Worm (Caenorhabditis elegans) whole organism, young adult: ENCODE measurements around the gene best-12.

Source experiments
- B0035.1 ChIP-seq: sonication (generic microtip); optimal IDR thresholded peaks from 2 replicates; lab custom pipeline; 2016; ENCODE audit warnings: missing genetic modification characterization, mild to moderate bottlenecking, missing compliant biosample characterization, missing genotype, missing genetic modification reagents
- F33H1.4 ChIP-seq: fragments of 200-800 bp; sonication (Bioruptor generic); IDR thresholded peaks from 2 replicates; pipeline ENCODE4 v1.3.6; 2022; ENCODE audit warnings: missing genetic modification reagents, missing genetic modification characterization, missing compliant biosample characterization
- F39B2.1 ChIP-seq: fragments of 200-800 bp; sonication (Bioruptor generic); IDR thresholded peaks from 2 replicates; pipeline ENCODE4 v1.3.6; 2022; ENCODE audit warnings: missing genetic modification reagents, missing genetic modification characterization, missing compliant biosample characterization
- F49E8.2 ChIP-seq: sonication (generic microtip); optimal IDR thresholded peaks from 3 replicates; lab custom pipeline; 2017; ENCODE audit warnings: missing genetic modification characterization, mild to moderate bottlenecking, missing compliant biosample characterization, antibody characterized with exemption, moderate library complexity; ENCODE audit not compliant: insufficient read depth
- F52B5.7 ChIP-seq: sonication (generic microtip); optimal IDR thresholded peaks from 2 replicates; lab custom pipeline; 2016; ENCODE audit warnings: mild to moderate bottlenecking, missing genetic modification characterization, missing compliant biosample characterization
- K11D2.4 ChIP-seq: fragments of 200-800 bp; sonication (Bioruptor generic); IDR thresholded peaks from 2 replicates; pipeline ENCODE4 v1.3.6; 2022; ENCODE audit warnings: missing genetic modification reagents, missing genetic modification characterization, missing compliant biosample characterization
- K12H6.12 ChIP-seq: fragments of 200-800 bp; sonication (Bioruptor generic); optimal IDR thresholded peaks from 2 replicates; lab custom pipeline; 2018; ENCODE audit warnings: mild to moderate bottlenecking, missing genetic modification characterization, missing compliant biosample characterization
- Y53G8AR.9 ChIP-seq: fragments of 200-800 bp; sonication (Bioruptor generic); conservative IDR thresholded peaks from 2 replicates; pipeline ENCODE4 v1.3.6; 2022; ENCODE audit warnings: missing genetic modification reagents, missing genetic modification characterization, missing compliant biosample characterization
- Y79H2A.3 ChIP-seq: fragments of 200-800 bp; sonication (Bioruptor generic); conservative IDR thresholded peaks from 2 replicates; pipeline ENCODE4 v1.3.6; 2022; ENCODE audit warnings: missing genetic modification reagents, missing genetic modification characterization, missing compliant biosample characterization
- atf-7 ChIP-seq: sonication (generic microtip); optimal IDR thresholded peaks from 2 replicates; lab custom pipeline; 2017; ENCODE audit warnings: mild to moderate bottlenecking, missing genetic modification characterization, missing compliant biosample characterization
- athp-1 ChIP-seq: sonication (generic microtip); optimal IDR thresholded peaks from 2 replicates; lab custom pipeline; 2017; ENCODE audit warnings: mild to moderate bottlenecking, missing genetic modification characterization, missing compliant biosample characterization
- attf-5 ChIP-seq: fragments of 200-800 bp; sonication (Bioruptor generic); optimal IDR thresholded peaks from 2 replicates; lab custom pipeline; 2018; ENCODE audit warnings: mild to moderate bottlenecking, missing genetic modification characterization, missing compliant biosample characterization
- attf-6 ChIP-seq: fragments of 200-800 bp; sonication (Bioruptor generic); IDR thresholded peaks from 2 replicates; pipeline ENCODE4 v1.3.6; 2022; ENCODE audit warnings: missing genetic modification reagents, missing genetic modification characterization, missing compliant biosample characterization
- bed-2 ChIP-seq: fragments of 200-800 bp; sonication (Bioruptor generic); IDR thresholded peaks from 2 replicates; pipeline ENCODE4 v1.3.6; 2022; ENCODE audit warnings: missing genetic modification reagents, missing genetic modification characterization, missing compliant biosample characterization
- ccch-3 ChIP-seq: fragments of 200-800 bp; sonication (Bioruptor generic); optimal IDR thresholded peaks from 2 replicates; lab custom pipeline; 2018; ENCODE audit warnings: mild to moderate bottlenecking, missing genetic modification characterization, missing compliant biosample characterization
- ceh-100 ChIP-seq: fragments of 200-800 bp; sonication (Bioruptor generic); IDR thresholded peaks from 2 replicates; pipeline ENCODE4 v1.3.6; 2022; ENCODE audit warnings: missing genetic modification reagents, missing genetic modification characterization, missing compliant biosample characterization
- ceh-27 ChIP-seq: fragments of 200-800 bp; sonication (Bioruptor generic); optimal IDR thresholded peaks from 2 replicates; lab custom pipeline; 2018; ENCODE audit warnings: mild to moderate bottlenecking, missing genetic modification characterization, moderate library complexity, missing compliant biosample characterization
- ceh-40 ChIP-seq: fragments of 200-800 bp; sonication (Bioruptor generic); IDR thresholded peaks from 2 replicates; pipeline ENCODE4 v1.3.6; 2022; ENCODE audit warnings: missing genetic modification characterization, missing compliant biosample characterization
- ceh-58 ChIP-seq: fragments of 200-800 bp; sonication (Bioruptor generic); IDR thresholded peaks from 2 replicates; pipeline ENCODE4 v1.3.6; 2022; ENCODE audit warnings: missing genetic modification characterization, missing compliant biosample characterization
- ceh-91 ChIP-seq: fragments of 200-800 bp; sonication (Bioruptor generic); IDR thresholded peaks from 2 replicates; pipeline ENCODE4 v1.3.6; 2022; ENCODE audit warnings: missing genetic modification reagents, missing genetic modification characterization, missing compliant biosample characterization
- dpl-1 ChIP-seq: fragments of 150-350 bp; optimal IDR thresholded peaks from 2 replicates; lab custom pipeline; 2014; ENCODE audit warnings: missing biosample characterization, missing genetic modification reagents, missing genetic modification characterization
- efl-1 ChIP-seq: fragments of 150-350 bp; optimal IDR thresholded peaks from 2 replicates; lab custom pipeline; 2014; ENCODE audit warnings: missing biosample characterization, missing genetic modification reagents, missing genetic modification characterization
- him-1 ChIP-seq: sonication (generic microtip); optimal IDR thresholded peaks from 2 replicates; lab custom pipeline; 2016; ENCODE audit warnings: missing genotype, missing genetic modification reagents, missing genetic modification characterization, missing compliant biosample characterization
- hlh-12 ChIP-seq: sonication (generic microtip); optimal IDR thresholded peaks from 2 replicates; lab custom pipeline; 2016; ENCODE audit warnings: missing genetic modification characterization, missing compliant biosample characterization
- hlh-26 ChIP-seq: fragments of 200-800 bp; sonication (Bioruptor generic); conservative IDR thresholded peaks from 2 replicates; pipeline ENCODE4 v1.3.6; 2022; ENCODE audit warnings: missing genetic modification reagents, missing genetic modification characterization, missing compliant biosample characterization
- hsf-1 ChIP-seq: fragments of 200-800 bp; sonication (Bioruptor generic); IDR thresholded peaks from 2 replicates; pipeline ENCODE4 v1.3.6; 2022; ENCODE audit warnings: missing genetic modification reagents, missing genetic modification characterization, missing compliant biosample characterization
- lin-40 ChIP-seq: sonication (generic microtip); optimal IDR thresholded peaks from 2 replicates; lab custom pipeline; 2016; ENCODE audit warnings: missing genetic modification characterization, mild to moderate bottlenecking, missing compliant biosample characterization, missing genotype, missing genetic modification reagents
- lsl-1 ChIP-seq: fragments of 200-800 bp; sonication (Bioruptor generic); optimal IDR thresholded peaks from 2 replicates; lab custom pipeline; 2018; ENCODE audit warnings: mild to moderate bottlenecking, missing genetic modification characterization, moderate library complexity, missing compliant biosample characterization
- madf-6 ChIP-seq: fragments of 200-800 bp; sonication (Bioruptor generic); IDR thresholded peaks from 2 replicates; pipeline ENCODE4 v1.3.6; 2022; ENCODE audit warnings: missing genetic modification reagents, missing genetic modification characterization, missing compliant biosample characterization
- madf-8 ChIP-seq: fragments of 200-800 bp; sonication (Bioruptor generic); conservative IDR thresholded peaks from 2 replicates; pipeline ENCODE4 v1.3.6; 2022; ENCODE audit warnings: missing genetic modification reagents, missing genetic modification characterization, missing compliant biosample characterization
- mes-4 ChIP-seq: sonication (generic microtip); optimal IDR thresholded peaks from 2 replicates; lab custom pipeline; 2016; ENCODE audit warnings: missing genotype, missing genetic modification characterization, missing compliant biosample characterization
- nfya-2 ChIP-seq: fragments of 200-800 bp; sonication (Bioruptor generic); IDR thresholded peaks from 2 replicates; pipeline ENCODE4 v1.3.6; 2022; ENCODE audit warnings: missing genetic modification reagents, missing genetic modification characterization, missing compliant biosample characterization
- nfyb-1 ChIP-seq: fragments of 200-800 bp; sonication (Bioruptor generic); IDR thresholded peaks from 2 replicates; pipeline ENCODE4 v1.3.6; 2022; ENCODE audit warnings: missing genetic modification reagents, missing genetic modification characterization, missing compliant biosample characterization
- nhr-120 ChIP-seq: fragments of 200-800 bp; sonication (Bioruptor generic); IDR thresholded peaks from 2 replicates; pipeline ENCODE4 v1.3.6; 2022; ENCODE audit warnings: missing genetic modification characterization, missing compliant biosample characterization
- nhr-179 ChIP-seq: sonication (generic microtip); optimal IDR thresholded peaks from 2 replicates; lab custom pipeline; 2016; ENCODE audit warnings: mild to moderate bottlenecking, missing genetic modification characterization, missing compliant biosample characterization
- nhr-80 ChIP-seq: sonication (generic microtip); optimal IDR thresholded peaks from 2 replicates; lab custom pipeline; 2016; ENCODE audit warnings: missing genetic modification characterization, missing compliant biosample characterization
- pbrm-1 ChIP-seq: fragments of 200-800 bp; sonication (Bioruptor generic); IDR thresholded peaks from 2 replicates; pipeline ENCODE4 v1.3.6; 2022; ENCODE audit warnings: missing genetic modification reagents, missing genetic modification characterization, missing compliant biosample characterization
- rcor-1 ChIP-seq: fragments of 200-800 bp; sonication (Bioruptor generic); IDR thresholded peaks from 2 replicates; pipeline ENCODE4 v1.3.6; 2022; ENCODE audit warnings: missing genetic modification reagents, missing genetic modification characterization, missing compliant biosample characterization
- rec-8 ChIP-seq, 2 experiments: sonication (generic microtip); optimal IDR thresholded peaks; 2 replicates each; lab custom pipeline; 2016; ENCODE audit warnings: mild to moderate bottlenecking in 2 of 2, missing genetic modification characterization in 2 of 2, missing genetic modification reagents in 2 of 2, missing genotype in 2 of 2, missing biosample characterization in 1 of 2, missing compliant biosample characterization in 1 of 2, moderate library complexity in 1 of 2
- repo-1 ChIP-seq: sonication (generic microtip); optimal IDR thresholded peaks from 2 replicates; lab custom pipeline; 2017; ENCODE audit warnings: mild to moderate bottlenecking, missing genetic modification characterization, missing compliant biosample characterization
- rpc-1 ChIP-seq, 2 experiments: fragments of 150-350 bp in 1 of 2; sonication (generic microtip) in 1 of 2; optimal IDR thresholded peaks; 2 replicates each; lab custom pipeline; 2014 to 2018; ENCODE audit warnings: missing biosample characterization in 1 of 2, missing genetic modification characterization in 1 of 2, missing genetic modification reagents in 1 of 2, missing genotype in 1 of 2
- snpc-3.4 ChIP-seq: sonication (generic microtip); optimal IDR thresholded peaks from 2 replicates; lab custom pipeline; 2017; ENCODE audit warnings: missing genetic modification characterization, mild to moderate bottlenecking, missing compliant biosample characterization, antibody characterized with exemption, moderate library complexity, missing genotype, missing genetic modification reagents
- unc-62 ChIP-seq: fragments of 150-350 bp; optimal IDR thresholded peaks from 2 replicates; lab custom pipeline; 2014; ENCODE audit warnings: missing biosample characterization, missing genetic modification reagents, missing genetic modification characterization
- ztf-22 ChIP-seq: fragments of 200-800 bp; sonication (Bioruptor generic); optimal IDR thresholded peaks from 2 replicates; lab custom pipeline; 2018; ENCODE audit warnings: mild to moderate bottlenecking, missing genetic modification characterization, moderate library complexity, missing compliant biosample characterization
- ztf-28 ChIP-seq: fragments of 200-800 bp; sonication (Bioruptor generic); IDR thresholded peaks from 2 replicates; pipeline ENCODE4 v1.3.6; 2022; ENCODE audit warnings: missing genetic modification reagents, missing genetic modification characterization, missing compliant biosample characterization
- ztf-3 ChIP-seq: fragments of 200-800 bp; sonication (Bioruptor generic); optimal IDR thresholded peaks from 2 replicates; lab custom pipeline; 2018; ENCODE audit warnings: mild to moderate bottlenecking, missing genetic modification characterization, missing compliant biosample characterization

best-12 gene

DNA sequence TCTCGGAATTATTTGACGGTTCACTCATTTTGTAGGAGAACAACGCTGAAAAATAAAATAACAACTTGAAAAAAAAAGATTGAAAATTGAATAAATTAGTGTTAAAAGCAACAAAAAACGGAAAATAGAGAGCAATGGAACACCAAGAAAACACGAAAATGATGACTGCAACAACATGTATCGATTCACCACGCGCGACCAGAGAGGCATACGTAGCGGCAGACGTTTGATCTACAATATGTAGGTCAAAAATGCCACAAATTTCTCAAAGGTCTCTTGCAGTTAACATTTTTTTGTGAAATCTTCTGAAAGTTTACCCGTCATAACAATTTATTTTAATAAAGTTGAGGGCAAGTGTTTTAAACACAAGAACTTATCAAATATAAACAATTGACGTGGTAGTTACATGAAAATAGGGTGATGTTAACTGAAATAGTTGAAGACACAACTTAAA lies 7.8 kb downstream of the best-12 start, which contains the start of gene F14H3.5:
TSS of gene F14H3.5 (minus strand) at position 51 of the 454 bp plus-strand sequence.
- TF ChIP-seq efl-1, result peak; percentile 69
- no peak for TF ChIP-seq mes-4 (tag; lab: Kevin White, UChicago)
- TF ChIP-seq madf-6 (GFP tag; lab: Robert Waterston, UW), result peak; percentile 71
- TF ChIP-seq snpc-3.4 (tag; lab: Kevin White, UChicago), result peak; percentile 38
- TF ChIP-seq nfyb-1 (GFP tag; lab: Robert Waterston, UW), result no peak
- TF ChIP-seq hsf-1 (GFP tag; lab: Robert Waterston, UW), result 0 out of 2 replicates have a peak, but pooled peaks have one; percentile 54
- peak; percentile 46 for TF ChIP-seq dpl-1 (GFP tag; lab: Kevin White, UChicago)
- 0 out of 2 replicates have a peak, but pooled peaks have one; percentile 26 for TF ChIP-seq Y79H2A.3 (GFP tag; lab: Robert Waterston, UW)
- TF ChIP-seq madf-8 (GFP tag; lab: Robert Waterston, UW), result 0 out of 2 replicates have a peak, but pooled peaks have one; percentile 26
- TF ChIP-seq ceh-91 (GFP tag; lab: Robert Waterston, UW), result no peak
- no peak for TF ChIP-seq rpc-1 (optimal IDR thresholded peaks at IDR 0.05; lab: Kevin White, UChicago)
- TF ChIP-seq rpc-1 (tag; optimal IDR thresholded peaks at IDR 0.05; lab: Kevin White, UChicago), result no peak
- TF ChIP-seq attf-6 (GFP tag; lab: Robert Waterston, UW), result 0 out of 2 replicates have a peak, but pooled peaks have one; percentile 7
- no peak for TF ChIP-seq K12H6.12 (tag; lab: Kevin White, UChicago)
- TF ChIP-seq, all 124 proteins: peak for 8

DNA sequence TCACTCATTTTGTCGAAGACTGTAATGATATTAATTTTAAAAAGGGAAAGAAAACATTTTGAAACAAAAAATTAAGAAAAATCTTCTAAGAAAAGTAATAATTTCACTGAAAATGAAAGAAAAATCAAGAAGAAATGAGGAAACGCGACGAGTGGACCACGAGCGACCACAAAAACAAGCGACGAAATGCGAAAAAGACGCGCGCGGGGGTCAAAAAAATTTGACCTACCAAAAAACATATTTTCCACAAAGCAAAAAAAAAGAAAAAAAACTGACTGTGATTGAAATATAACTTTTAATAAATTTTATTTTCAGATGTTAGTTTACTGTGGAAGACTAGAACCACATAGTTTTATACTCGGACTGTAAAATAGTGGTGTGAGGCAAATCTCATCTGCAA lies 9.6 kb downstream of the best-12 start, which contains the start of gene F14H3.6:
TSS of gene F14H3.6 (minus strand) at position 22 of the 400 bp plus-strand sequence.
- TF ChIP-seq Y53G8AR.9 (no peak), Y79H2A.3 (GFP tag; lab: Robert Waterston, UW) (no peak), ceh-27 (GFP tag; lab: Kevin White, UChicago) (no peak), hlh-26 (GFP tag; lab: Robert Waterston, UW) (no peak), repo-1 (tag; lab: Kevin White, UChicago) (no peak), lsl-1 (GFP tag; lab: Kevin White, UChicago) (no peak), F52B5.7 (tag; lab: Kevin White, UChicago) (no peak), F33H1.4 (GFP tag; lab: Robert Waterston, UW) (no peak), lin-40 (tag; lab: Kevin White, UChicago) (no peak), athp-1 (no peak), nhr-80 (tag; lab: Kevin White, UChicago) (no peak), ztf-28 (GFP tag; lab: Robert Waterston, UW) (no peak), pbrm-1 (GFP tag; lab: Robert Waterston, UW) (no peak), ceh-40 (GFP tag; lab: Robert Waterston, UW) (no peak), nhr-120 (GFP tag; lab: Robert Waterston, UW) (no peak), ceh-100 (GFP tag; lab: Robert Waterston, UW) (no peak), nhr-179 (tag; lab: Kevin White, UChicago) (no peak), K11D2.4 (GFP tag; lab: Robert Waterston, UW) (no peak), ceh-91 (GFP tag; lab: Robert Waterston, UW) (no peak; the same call in none of the 2 replicates), atf-7 (tag; lab: Kevin White, UChicago) (no peak), dpl-1 (GFP tag; lab: Kevin White, UChicago) (peak; percentile 69), ccch-3 (no peak), B0035.1 (tag; lab: Kevin White, UChicago) (no peak), unc-62 (no peak), ceh-58 (no peak), rec-8 (tag; optimal IDR thresholded peaks at IDR 0.05; lab: Kevin White, UChicago) (no peak), bed-2 (no peak), F39B2.1 (no peak), attf-5 (GFP tag; lab: Kevin White, UChicago) (no peak), efl-1 (peak; percentile 86), rcor-1 (GFP tag; lab: Robert Waterston, UW) (no peak), ztf-22 (no peak), nfya-2 (GFP tag; lab: Robert Waterston, UW) (no peak), hlh-12 (tag; lab: Kevin White, UChicago) (no peak), F49E8.2 (no peak), him-1 (tag; lab: Kevin White, UChicago) (no peak), ztf-3 (GFP tag; lab: Kevin White, UChicago) (no peak)
